Worm (Caenorhabditis elegans) whole organism, early embryonic: ENCODE results near the gene T28A11.22.

Experiments
- B0310.2 ChIP-seq: sonication (generic microtip); optimal IDR thresholded peaks from 2 replicates; lab custom pipeline; 2016; ENCODE audit warnings: mild to moderate bottlenecking, missing genetic modification characterization, missing compliant biosample characterization
- F13C5.2 ChIP-seq: sonication (generic microtip); optimal IDR thresholded peaks from 2 replicates; lab custom pipeline; 2017; ENCODE audit warnings: mild to moderate bottlenecking, missing genetic modification characterization, inconsistent platforms, missing compliant biosample characterization
- aly-1 ChIP-seq: sonication (generic microtip); optimal IDR thresholded peaks from 2 replicates; lab custom pipeline; 2016; ENCODE audit warnings: missing genetic modification characterization, missing compliant biosample characterization
- ama-1 ChIP-seq: fragments of 150-350 bp; optimal IDR thresholded peaks from 2 replicates; lab custom pipeline; 2014
- ceh-13 ChIP-seq: fragments of 200-800 bp; sonication (Bioruptor generic); optimal IDR thresholded peaks from 2 replicates; lab custom pipeline; 2018; ENCODE audit warnings: mild to moderate bottlenecking, missing genetic modification characterization, missing compliant biosample characterization
- ceh-36 ChIP-seq: sonication (generic microtip); optimal IDR thresholded peaks from 2 replicates; lab custom pipeline; 2016; ENCODE audit warnings: missing genetic modification characterization, inconsistent platforms, missing compliant biosample characterization
- ets-7 ChIP-seq: sonication (generic microtip); optimal IDR thresholded peaks from 2 replicates; lab custom pipeline; 2016; ENCODE audit warnings: missing genotype, missing genetic modification characterization, missing compliant biosample characterization
- flt-1 ChIP-seq: fragments of 200-800 bp; sonication (Bioruptor generic); IDR thresholded peaks from 2 replicates; pipeline ENCODE4 v1.3.6; 2022; ENCODE audit warnings: missing genetic modification characterization, missing compliant biosample characterization
- hmbx-1 ChIP-seq: sonication (generic microtip); optimal IDR thresholded peaks from 2 replicates; lab custom pipeline; 2016; ENCODE audit warnings: mild to moderate bottlenecking, missing genetic modification characterization, missing compliant biosample characterization
- hmg-4 ChIP-seq: fragments of 200-800 bp; sonication (Bioruptor generic); optimal IDR thresholded peaks from 2 replicates; lab custom pipeline; 2018; ENCODE audit warnings: mild to moderate bottlenecking, missing genetic modification characterization, missing compliant biosample characterization
- hnd-1 ChIP-seq: sonication (generic microtip); optimal IDR thresholded peaks from 2 replicates; lab custom pipeline; 2016; ENCODE audit warnings: missing genetic modification characterization, missing compliant biosample characterization
- pes-1 ChIP-seq: fragments of 200-800 bp; sonication (Bioruptor generic); IDR thresholded peaks from 2 replicates; pipeline ENCODE4 v1.3.6; 2022; ENCODE audit warnings: missing genetic modification reagents, missing genetic modification characterization, missing compliant biosample characterization
- scrt-1 ChIP-seq: fragments of 200-800 bp; sonication (Bioruptor generic); IDR thresholded peaks from 2 replicates; pipeline ENCODE4 v1.3.6; 2022; ENCODE audit warnings: missing genetic modification characterization, missing compliant biosample characterization
- sea-1 ChIP-seq: fragments of 200-800 bp; sonication (Bioruptor generic); conservative IDR thresholded peaks from 2 replicates; pipeline ENCODE4 v1.3.6; 2022; ENCODE audit warnings: missing genetic modification characterization, missing compliant biosample characterization
- tbx-11 ChIP-seq: fragments of 200-800 bp; sonication (Bioruptor generic); IDR thresholded peaks from 2 replicates; pipeline ENCODE4 v1.3.6; 2022; ENCODE audit warnings: missing genetic modification characterization, missing compliant biosample characterization
- tbx-37 ChIP-seq: fragments of 200-800 bp; sonication (Bioruptor generic); conservative IDR thresholded peaks from 2 replicates; pipeline ENCODE4 v1.3.6; 2022; ENCODE audit warnings: missing genetic modification reagents, missing genetic modification characterization, missing compliant biosample characterization
- tra-4 ChIP-seq: sonication (generic microtip); optimal IDR thresholded peaks from 2 replicates; lab custom pipeline; 2017; ENCODE audit warnings: missing genetic modification characterization, missing compliant biosample characterization

The T28A11.22 gene

DNA sequence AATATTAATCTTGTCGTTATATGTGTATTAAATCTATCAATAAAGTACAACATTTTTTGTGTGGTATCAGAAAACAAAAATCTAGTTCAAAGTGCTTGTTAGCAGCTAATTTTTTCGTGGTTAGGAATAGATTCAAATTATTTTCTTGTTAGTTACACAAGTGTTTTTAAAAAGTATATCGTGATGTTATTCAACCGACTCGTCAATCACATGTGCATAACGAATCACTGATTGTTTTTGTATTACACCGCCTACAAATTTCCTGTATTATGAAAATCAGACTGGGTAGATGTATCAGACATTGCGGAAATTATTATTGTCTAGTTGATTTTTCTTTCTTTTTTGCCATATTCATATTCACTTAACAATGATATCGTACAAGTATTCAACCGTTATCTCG lies 25.6 kb downstream of the T28A11.22 start, which contains the start of gene str-64:
Gene str-64 (plus strand): TSS at position 301 of the 400 bp plus-strand sequence.
- TF ChIP-seq B0310.2 (tag; lab: Kevin White, UChicago) (no peak), hnd-1 (no peak), ceh-36 (tag; lab: Kevin White, UChicago) (no peak), flt-1 (no peak), scrt-1 (GFP tag; lab: Robert Waterston, UW) (no peak), ceh-13 (no peak), hmbx-1 (tag; lab: Kevin White, UChicago) (no peak), ama-1 (no peak), tra-4 (tag; lab: Kevin White, UChicago) (no peak), ets-7 (tag; lab: Kevin White, UChicago) (no peak), F13C5.2 (tag; lab: Kevin White, UChicago) (no peak), tbx-11 (GFP tag; lab: Robert Waterston, UW) (no peak), sea-1 (no peak), hmg-4 (GFP tag; lab: Kevin White, UChicago) (no peak), aly-1 (tag; lab: Kevin White, UChicago) (no peak), tbx-37 (GFP tag; lab: Robert Waterston, UW) (no peak), pes-1 (GFP tag; lab: Robert Waterston, UW) (no peak)

DNA sequence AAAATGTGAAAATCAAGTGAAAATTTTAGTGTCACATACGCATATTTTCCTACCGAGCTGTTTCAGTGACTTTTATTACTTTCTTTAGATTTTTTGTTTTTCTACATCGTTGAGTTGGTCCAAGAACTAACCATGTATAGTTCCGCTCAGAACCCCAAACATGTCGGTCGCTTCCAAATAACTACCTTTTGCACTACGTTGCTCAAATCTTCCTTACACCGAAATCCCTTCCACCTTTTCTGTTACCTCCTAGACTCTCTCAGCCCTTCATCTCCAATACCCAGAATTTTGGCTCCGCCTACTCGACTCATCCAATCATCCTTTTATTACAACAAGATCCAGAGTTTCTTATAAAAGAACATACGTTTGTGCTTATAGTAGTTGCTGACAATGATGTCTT lies 27.3 kb downstream of the T28A11.22 start, which contains the start of gene F35F10.5:
Gene F35F10.5 (plus strand): TSS at position 301 of the 400 bp plus-strand sequence.
- TF ChIP-seq ceh-36 (tag; lab: Kevin White, UChicago) (no peak), hnd-1 (no peak), ceh-13 (no peak), hmg-4 (GFP tag; lab: Kevin White, UChicago) (no peak), F13C5.2 (tag; lab: Kevin White, UChicago) (no peak), sea-1 (no peak), B0310.2 (tag; lab: Kevin White, UChicago) (no peak), scrt-1 (GFP tag; lab: Robert Waterston, UW) (no peak), flt-1 (no peak), aly-1 (tag; lab: Kevin White, UChicago) (no peak), tra-4 (tag; lab: Kevin White, UChicago) (no peak), pes-1 (GFP tag; lab: Robert Waterston, UW) (no peak), ets-7 (tag; lab: Kevin White, UChicago) (no peak), ama-1 (no peak), hmbx-1 (tag; lab: Kevin White, UChicago) (no peak), tbx-37 (GFP tag; lab: Robert Waterston, UW) (no peak)

DNA sequence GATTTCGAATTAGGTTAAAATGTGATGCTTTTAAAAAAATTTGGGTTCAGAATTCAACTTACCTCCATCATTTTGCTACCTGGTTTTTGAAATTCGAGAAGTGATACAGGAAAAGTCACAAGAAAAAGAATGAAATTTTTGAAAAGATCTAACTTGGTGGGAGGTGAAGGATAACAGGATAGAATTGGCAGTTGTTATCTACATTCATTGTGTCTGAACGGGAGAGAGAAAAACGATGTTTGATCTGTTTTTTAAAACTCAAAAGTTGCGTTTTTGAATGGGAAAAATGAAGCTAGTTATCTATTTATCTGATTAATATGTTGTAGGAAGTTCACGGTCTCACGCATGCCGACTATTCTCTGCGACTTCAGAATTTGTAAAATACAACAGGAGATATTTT lies 30.0 kb downstream of the T28A11.22 start, which contains the start of gene F35F10.7:
Gene F35F10.7 (minus strand): TSS at position 101 of the 400 bp plus-strand sequence.
- TF ChIP-seq ama-1 (no peak), ceh-13 (no peak), hmbx-1 (tag; lab: Kevin White, UChicago) (no peak), hnd-1 (no peak), tra-4 (tag; lab: Kevin White, UChicago) (no peak), pes-1 (GFP tag; lab: Robert Waterston, UW) (no peak), B0310.2 (tag; lab: Kevin White, UChicago) (no peak), ceh-36 (tag; lab: Kevin White, UChicago) (no peak), tbx-11 (GFP tag; lab: Robert Waterston, UW) (no peak), ets-7 (tag; lab: Kevin White, UChicago) (no peak), scrt-1 (GFP tag; lab: Robert Waterston, UW) (no peak), F13C5.2 (tag; lab: Kevin White, UChicago) (no peak), tbx-37 (GFP tag; lab: Robert Waterston, UW) (no peak), sea-1 (no peak), flt-1 (no peak)

DNA sequence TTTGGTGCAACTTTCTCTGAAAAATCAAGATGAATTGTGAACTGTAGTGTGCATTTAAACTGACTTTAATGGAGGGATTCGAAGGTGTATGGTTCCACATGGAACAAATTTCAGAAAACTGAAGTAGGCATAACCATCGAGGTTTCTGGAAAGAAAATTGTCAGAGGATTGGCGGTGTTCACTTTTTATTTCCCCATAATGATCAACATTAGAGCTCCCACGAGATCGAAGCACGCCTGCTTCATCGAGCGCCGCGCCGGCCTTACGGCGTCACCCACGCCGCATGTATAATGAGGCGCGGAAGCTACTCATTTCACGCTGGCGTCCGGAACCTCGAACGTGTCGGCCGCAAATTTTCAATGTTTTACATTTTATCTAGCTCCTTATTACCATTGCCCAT lies 30.8 kb downstream of the T28A11.22 start:
- TF ChIP-seq pes-1 (GFP tag; lab: Robert Waterston, UW): no peak
- no peak for TF ChIP-seq hmg-4 (GFP tag; lab: Kevin White, UChicago)
- no peak for TF ChIP-seq tra-4 (tag; lab: Kevin White, UChicago)
- no peak for TF ChIP-seq hmbx-1 (tag; lab: Kevin White, UChicago)
- no peak for TF ChIP-seq scrt-1 (GFP tag; lab: Robert Waterston, UW)

DNA sequence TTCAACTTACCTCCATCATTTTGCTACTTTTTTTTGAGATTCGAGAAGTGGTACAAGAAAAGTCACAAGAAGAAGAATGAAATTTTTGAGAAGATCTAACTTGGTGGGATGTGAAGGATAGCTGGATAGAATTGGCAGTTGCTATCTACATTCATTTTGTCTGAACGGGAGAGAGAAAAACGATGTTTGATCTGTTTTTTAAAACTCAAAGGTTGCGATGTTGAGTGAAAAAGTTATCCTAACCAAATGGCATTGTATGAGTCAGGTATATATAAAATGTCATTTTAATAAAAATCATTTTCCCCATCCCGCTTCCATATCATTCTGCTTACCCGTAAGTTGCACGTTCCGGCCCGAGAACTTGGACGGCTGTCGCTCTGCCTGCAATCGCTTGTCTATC lies 31.9 kb downstream of the T28A11.22 start, which contains the start of gene F35F10.6:
Gene F35F10.6 (minus strand): TSS at position 101 of the 400 bp plus-strand sequence.
- TF ChIP-seq tbx-37 (GFP tag; lab: Robert Waterston, UW) (no peak), B0310.2 (tag; lab: Kevin White, UChicago) (no peak), ets-7 (tag; lab: Kevin White, UChicago) (no peak), ama-1 (no peak), hmbx-1 (tag; lab: Kevin White, UChicago) (no peak), pes-1 (GFP tag; lab: Robert Waterston, UW) (no peak), hmg-4 (GFP tag; lab: Kevin White, UChicago) (no peak), hnd-1 (no peak), flt-1 (no peak), ceh-13 (no peak)

DNA sequence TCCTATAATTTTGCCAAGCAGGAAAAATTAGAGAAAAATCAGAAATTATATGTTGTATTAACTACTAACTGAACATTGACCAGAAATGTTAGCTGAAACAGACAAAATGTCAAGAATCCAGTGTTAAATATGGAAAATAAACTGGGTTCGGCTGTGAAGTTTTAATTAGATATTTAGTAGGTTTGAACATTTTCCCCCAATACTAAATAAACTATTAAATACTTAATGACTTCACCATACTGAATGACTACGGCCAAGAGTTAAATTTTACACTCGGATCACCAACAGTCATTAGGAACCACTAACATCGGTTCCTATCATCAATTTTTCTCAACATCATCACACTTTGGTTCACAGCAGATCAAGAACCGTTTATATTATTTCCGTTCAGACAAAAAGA lies 38.0 kb downstream of the T28A11.22 start:
- TF ChIP-seq F13C5.2 (tag; lab: Kevin White, UChicago): no peak
- TF ChIP-seq sea-1: no peak
- no peak for TF ChIP-seq ets-7 (tag; lab: Kevin White, UChicago)
- TF ChIP-seq B0310.2 (tag; lab: Kevin White, UChicago): no peak
- no peak for TF ChIP-seq aly-1 (tag; lab: Kevin White, UChicago)
- no peak for TF ChIP-seq hmbx-1 (tag; lab: Kevin White, UChicago)
- no peak for TF ChIP-seq tra-4 (tag; lab: Kevin White, UChicago)
- no peak for TF ChIP-seq tbx-11 (GFP tag; lab: Robert Waterston, UW)
- TF ChIP-seq scrt-1 (GFP tag; lab: Robert Waterston, UW): no peak
- TF ChIP-seq pes-1 (GFP tag; lab: Robert Waterston, UW): no peak
- TF ChIP-seq flt-1: no peak
- TF ChIP-seq hmg-4 (GFP tag; lab: Kevin White, UChicago): no peak
- TF ChIP-seq ceh-13: no peak
- no peak for TF ChIP-seq ama-1
- TF ChIP-seq hnd-1: no peak

DNA sequence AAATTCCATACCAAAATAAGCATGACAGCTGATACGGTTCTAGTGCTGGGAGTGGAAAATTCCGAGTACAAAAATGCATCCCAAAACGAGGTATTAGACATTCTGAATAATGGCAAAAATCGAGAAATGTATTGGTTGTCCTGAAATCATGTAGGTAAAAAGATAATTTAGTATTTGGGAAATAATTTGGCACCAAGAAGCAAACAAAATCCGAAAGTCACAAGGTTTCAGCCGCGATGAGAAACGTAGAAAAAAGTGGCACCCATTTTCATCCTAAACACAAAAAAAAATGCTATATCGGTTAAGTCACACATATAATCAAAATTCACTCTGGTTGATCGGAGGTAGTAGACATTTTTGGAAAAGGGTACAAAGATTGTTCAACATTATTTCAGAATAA lies 40.4 kb downstream of the T28A11.22 start, which contains the start of gene srx-122:
Gene srx-122 (minus strand): TSS at position 101 of the 400 bp plus-strand sequence.
- TF ChIP-seq tbx-37 (GFP tag; lab: Robert Waterston, UW) (no peak), ceh-36 (tag; lab: Kevin White, UChicago) (no peak), ceh-13 (no peak), tra-4 (tag; lab: Kevin White, UChicago) (no peak), scrt-1 (GFP tag; lab: Robert Waterston, UW) (no peak), ets-7 (tag; lab: Kevin White, UChicago) (no peak), flt-1 (no peak), hmg-4 (GFP tag; lab: Kevin White, UChicago) (no peak), sea-1 (no peak), tbx-11 (GFP tag; lab: Robert Waterston, UW) (no peak)
